Fruit fly (Drosophila melanogaster): ENCODE results near the gene CG42661.

dm6 chr3L:7510414-7511384, 45.4 kb downstream of the CG42661 start, which contains the start of gene CG7546:
- TF ChIP-seq ttk (optimal IDR thresholded peaks at IDR 0.05) (no peak), psq (optimal IDR thresholded peaks at IDR 0.05) (no peak), Myc (optimal IDR thresholded peaks at IDR 0.05) (no peak), Sin3A (optimal IDR thresholded peaks at IDR 0.05) (no peak), h (optimal IDR thresholded peaks at IDR 0.05) (no peak), insv (optimal IDR thresholded peaks at IDR 0.05) (no peak)
